Worm (Caenorhabditis elegans) whole organism, L3 larva: Measurements from ENCODE around the gene ptr-25.

Experiments
- R02D3.7 ChIP-seq: fragments of 150-350 bp; optimal IDR thresholded peaks from 2 replicates; lab custom pipeline; 2014; ENCODE audit warnings: missing biosample characterization, missing genetic modification characterization
- ZK546.5 ChIP-seq: sonication (generic microtip); optimal IDR thresholded peaks from 2 replicates; lab custom pipeline; 2017; ENCODE audit warnings: missing biosample characterization, missing genetic modification characterization
- aly-2 ChIP-seq: fragments of 150-350 bp; optimal IDR thresholded peaks from 2 replicates; lab custom pipeline; 2014; ENCODE audit warnings: missing biosample characterization, missing genetic modification characterization
- ama-1 ChIP-seq: fragments of 150-350 bp; optimal IDR thresholded peaks from 2 replicates; lab custom pipeline; 2018
- ceh-16 ChIP-seq: sonication (generic microtip); optimal IDR thresholded peaks from 2 replicates; lab custom pipeline; 2017; ENCODE audit warnings: missing biosample characterization, missing genetic modification characterization
- ceh-28 ChIP-seq: fragments of 150-350 bp; optimal IDR thresholded peaks from 2 replicates; lab custom pipeline; 2014; ENCODE audit warnings: missing biosample characterization, missing genetic modification reagents, missing genetic modification characterization
- ceh-82 ChIP-seq: fragments of 150-350 bp; optimal IDR thresholded peaks from 2 replicates; lab custom pipeline; 2014; ENCODE audit warnings: missing biosample characterization, missing genetic modification characterization
- ceh-9 ChIP-seq: sonication (generic microtip); optimal IDR thresholded peaks from 2 replicates; lab custom pipeline; 2018; ENCODE audit warnings: missing biosample characterization, missing genetic modification characterization
- daf-12 ChIP-seq: fragments of 150-350 bp; optimal IDR thresholded peaks from 2 replicates; lab custom pipeline; 2014; ENCODE audit warnings: missing biosample characterization, missing genetic modification reagents, missing genetic modification characterization
- egl-27 ChIP-seq: sonication (generic microtip); optimal IDR thresholded peaks from 4 replicates; lab custom pipeline; 2017; ENCODE audit warnings: missing biosample characterization, missing genetic modification reagents, missing genetic modification characterization
- egl-5 ChIP-seq: fragments of 150-350 bp; optimal IDR thresholded peaks from 2 replicates; lab custom pipeline; 2017; ENCODE audit warnings: missing biosample characterization, missing genetic modification reagents, missing genetic modification characterization, inconsistent platforms
- elt-2 ChIP-seq: sonication (generic microtip); optimal IDR thresholded peaks from 2 replicates; lab custom pipeline; 2016; ENCODE audit warnings: missing genetic modification reagents, mild to moderate bottlenecking, missing genetic modification characterization, missing compliant biosample characterization
- elt-3 ChIP-seq, 3 experiments: fragments of 150-350 bp in 1 of 3; sonication (generic microtip) in 2 of 3; optimal IDR thresholded peaks; 2 replicates in 2 of 3; 4 replicates in 1 of 3; lab custom pipeline; 2014 to 2017; ENCODE audit warnings: missing biosample characterization in 3 of 3, missing genetic modification characterization in 3 of 3
- fkh-10 ChIP-seq: sonication (generic microtip); optimal IDR thresholded peaks from 2 replicates; lab custom pipeline; 2017; ENCODE audit warnings: missing biosample characterization, missing genetic modification reagents, missing genetic modification characterization
- fkh-2 ChIP-seq: fragments of 150-350 bp; optimal IDR thresholded peaks from 2 replicates; lab custom pipeline; 2014; ENCODE audit warnings: missing biosample characterization, missing genetic modification reagents, missing genetic modification characterization
- fos-1 ChIP-seq: fragments of 150-350 bp; optimal IDR thresholded peaks from 2 replicates; lab custom pipeline; 2014; ENCODE audit warnings: missing biosample characterization, missing genetic modification characterization
- hmg-11 ChIP-seq: sonication (generic microtip); optimal IDR thresholded peaks from 2 replicates; lab custom pipeline; 2016; ENCODE audit warnings: missing genetic modification characterization, missing compliant biosample characterization
- jun-1 ChIP-seq: fragments of 150-350 bp; optimal IDR thresholded peaks from 2 replicates; lab custom pipeline; 2014; ENCODE audit warnings: missing biosample characterization, missing genetic modification reagents, missing genetic modification characterization
- lin-15B ChIP-seq: fragments of 150-350 bp; optimal IDR thresholded peaks from 2 replicates; lab custom pipeline; 2014; ENCODE audit warnings: missing biosample characterization, missing genetic modification characterization
- lin-39 ChIP-seq: fragments of 150-350 bp; optimal IDR thresholded peaks from 2 replicates; lab custom pipeline; 2018; ENCODE audit warnings: missing biosample characterization, missing genetic modification reagents, missing genetic modification characterization
- mdl-1 ChIP-seq: fragments of 150-350 bp; optimal IDR thresholded peaks from 2 replicates; lab custom pipeline; 2014; ENCODE audit warnings: missing biosample characterization, missing genetic modification characterization
- mml-1 ChIP-seq: fragments of 150-350 bp; sonication (generic microtip); optimal IDR thresholded peaks from 3 replicates; lab custom pipeline; 2014; ENCODE audit warnings: missing biosample characterization, missing genetic modification characterization
- nfya-1 ChIP-seq: sonication (generic microtip); optimal IDR thresholded peaks from 2 replicates; lab custom pipeline; 2017; ENCODE audit warnings: missing genetic modification characterization, mild to moderate bottlenecking, missing compliant biosample characterization, antibody characterized with exemption, moderate library complexity; ENCODE audit not compliant: insufficient read depth
- nhr-12 ChIP-seq: fragments of 150-350 bp; optimal IDR thresholded peaks from 2 replicates; lab custom pipeline; 2014; ENCODE audit warnings: missing biosample characterization, missing genetic modification characterization
- nhr-23 ChIP-seq: fragments of 150-350 bp; optimal IDR thresholded peaks from 2 replicates; lab custom pipeline; 2014; ENCODE audit warnings: missing biosample characterization, missing genetic modification reagents, missing genetic modification characterization
- nhr-237 ChIP-seq: fragments of 150-350 bp; optimal IDR thresholded peaks from 2 replicates; lab custom pipeline; 2014; ENCODE audit warnings: missing biosample characterization, missing genetic modification characterization
- nhr-25 ChIP-seq: sonication (generic microtip); optimal IDR thresholded peaks from 2 replicates; lab custom pipeline; 2017; ENCODE audit warnings: missing biosample characterization, missing genetic modification characterization
- nhr-28 ChIP-seq: fragments of 150-350 bp; optimal IDR thresholded peaks from 2 replicates; lab custom pipeline; 2014; ENCODE audit warnings: missing biosample characterization, missing genetic modification characterization
- nhr-43 ChIP-seq: sonication (generic microtip); optimal IDR thresholded peaks from 2 replicates; lab custom pipeline; 2016; ENCODE audit warnings: mild to moderate bottlenecking, missing genetic modification characterization, missing compliant biosample characterization; ENCODE audit not compliant: poor library complexity, severe bottlenecking
- nhr-67 ChIP-seq: fragments of 150-350 bp; optimal IDR thresholded peaks from 2 replicates; lab custom pipeline; 2014; ENCODE audit warnings: missing biosample characterization, missing genetic modification characterization
- nhr-76 ChIP-seq: fragments of 150-350 bp; sonication (generic microtip); optimal IDR thresholded peaks from 5 replicates; lab custom pipeline; 2014; ENCODE audit warnings: missing biosample characterization, missing genetic modification characterization
- pha-4 ChIP-seq: fragments of 150-350 bp; optimal IDR thresholded peaks from 2 replicates; lab custom pipeline; 2014; ENCODE audit warnings: missing biosample characterization, missing genetic modification reagents, missing genetic modification characterization
- pqm-1 ChIP-seq: fragments of 150-350 bp; optimal IDR thresholded peaks from 2 replicates; lab custom pipeline; 2017; ENCODE audit warnings: missing biosample characterization, missing genetic modification characterization, inconsistent platforms
- sea-2 ChIP-seq: fragments of 150-350 bp; sonication (generic microtip); optimal IDR thresholded peaks from 4 replicates; lab custom pipeline; 2014; ENCODE audit warnings: missing biosample characterization, missing genetic modification reagents, missing genetic modification characterization
- skn-1 ChIP-seq: fragments of 150-350 bp; optimal IDR thresholded peaks from 2 replicates; lab custom pipeline; 2014; ENCODE audit warnings: missing biosample characterization, missing genetic modification characterization
- snpc-4 ChIP-seq: fragments of 150-350 bp; optimal IDR thresholded peaks from 2 replicates; lab custom pipeline; 2014; ENCODE audit warnings: missing biosample characterization, missing genetic modification characterization
- tbx-2 ChIP-seq: sonication (generic microtip); optimal IDR thresholded peaks from 2 replicates; lab custom pipeline; 2016; ENCODE audit warnings: mild to moderate bottlenecking, missing genetic modification characterization, missing compliant biosample characterization
- unc-62 ChIP-seq: fragments of 150-350 bp; sonication (generic microtip); optimal IDR thresholded peaks from 4 replicates; lab custom pipeline; 2014; ENCODE audit warnings: missing biosample characterization, missing genetic modification reagents, missing genetic modification characterization
- zag-1 ChIP-seq: fragments of 150-350 bp; optimal IDR thresholded peaks from 2 replicates; lab custom pipeline; 2014; ENCODE audit warnings: missing biosample characterization, missing genetic modification characterization
- ztf-11 ChIP-seq: fragments of 150-350 bp; optimal IDR thresholded peaks from 2 replicates; lab custom pipeline; 2014; ENCODE audit warnings: missing biosample characterization, missing genetic modification characterization
- ztf-4 ChIP-seq: fragments of 150-350 bp; optimal IDR thresholded peaks from 2 replicates; lab custom pipeline; 2014; ENCODE audit warnings: missing biosample characterization, missing genetic modification characterization

ptr-25 gene

DNA sequence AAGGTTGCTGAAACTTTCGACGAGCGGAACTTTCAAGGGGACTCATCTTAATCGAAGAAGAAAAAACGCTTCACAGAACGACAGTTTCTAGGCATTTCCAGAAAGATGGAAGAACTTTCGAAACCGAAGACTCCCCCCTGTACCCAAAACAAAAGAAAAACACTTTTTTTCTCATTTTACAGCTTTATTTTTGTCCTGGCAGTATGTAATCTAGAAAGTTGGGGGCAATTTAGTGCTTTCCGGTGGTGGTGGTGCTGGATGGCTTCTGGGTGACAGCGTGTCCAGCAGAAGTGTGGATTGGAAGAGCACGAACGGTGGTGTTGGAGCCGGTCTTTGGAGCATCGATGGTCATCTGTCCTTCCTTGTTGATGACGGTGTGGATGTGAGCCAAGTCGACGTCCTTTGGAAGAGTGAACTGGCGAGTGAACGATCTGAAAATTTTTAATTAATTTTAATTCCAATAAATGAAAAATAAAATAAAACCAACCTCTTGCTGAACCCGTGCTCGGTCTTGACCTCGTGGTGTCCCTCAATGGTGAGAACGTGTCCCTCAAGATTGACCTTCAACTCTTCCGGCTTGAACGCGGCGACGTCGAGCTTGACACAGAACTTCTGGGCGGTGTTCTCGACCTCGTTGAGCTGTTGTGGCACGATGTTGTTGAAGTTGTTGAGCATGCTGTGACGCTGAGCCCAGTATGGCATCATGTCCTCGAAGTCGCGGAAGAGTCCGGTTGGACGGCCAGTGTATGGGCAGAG lies 18.2 kb downstream of the ptr-25 start:
- TF ChIP-seq elt-2 (no peak), egl-27 (no peak), jun-1 (tag; lab: Kevin White, UChicago) (no peak), skn-1 (no peak), ceh-82 (no peak), ceh-28 (tag; lab: Kevin White, UChicago) (no peak), mdl-1 (tag; lab: Kevin White, UChicago) (no peak), pqm-1 (tag; lab: Kevin White, UChicago) (no peak), egl-5 (tag; lab: Kevin White, UChicago) (no peak), sea-2 (no peak), unc-62 (GFP tag; lab: Kevin White, UChicago) (no peak), tbx-2 (tag; lab: Kevin White, UChicago) (no peak), pha-4 (tag; lab: Kevin White, UChicago) (no peak), fkh-10 (GFP tag; lab: Kevin White, UChicago) (no peak), nhr-12 (tag; lab: Kevin White, UChicago) (no peak), nhr-67 (no peak), fos-1 (no peak), nhr-43 (tag; lab: Kevin White, UChicago) (no peak)

DNA sequence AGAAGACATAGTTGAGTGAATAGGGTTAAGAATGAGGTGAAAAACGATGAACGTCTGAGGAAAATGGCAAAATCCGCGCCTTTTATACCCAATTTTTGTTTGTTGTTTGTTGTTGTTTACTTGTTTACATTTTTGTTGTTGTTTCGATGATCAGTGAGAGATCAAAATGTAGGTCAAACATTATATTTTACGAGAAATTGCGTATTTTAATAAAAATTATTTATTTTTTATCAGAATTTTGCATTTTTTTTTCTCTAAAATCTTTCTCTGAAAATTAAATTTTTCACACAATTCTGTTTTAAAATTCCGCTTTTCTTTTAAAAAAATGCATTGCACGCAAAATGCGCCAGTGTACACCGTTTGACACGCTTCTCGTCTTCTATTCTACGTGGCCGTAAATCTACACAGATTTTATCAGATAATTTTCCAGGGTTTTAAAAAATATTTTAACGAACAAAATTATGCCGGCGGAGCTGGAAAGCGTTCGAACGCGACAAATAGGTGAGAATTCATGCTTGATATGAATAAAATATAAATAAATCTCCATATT lies 18.9 kb downstream of the ptr-25 start, which contains the start of the genes sip-1 and sly-1:
TSS of gene sip-1 (minus strand) at position 103 of the 550 bp plus-strand sequence.
TSS of gene sly-1 (plus strand) at position 360 of the 550 bp plus-strand sequence.
- TF ChIP-seq ztf-11 (tag; lab: Kevin White, UChicago) (no peak), egl-5 (tag; lab: Kevin White, UChicago) (no peak), egl-27 (no peak), fkh-10 (GFP tag; lab: Kevin White, UChicago) (peak; percentile 26), nhr-237 (tag; lab: Kevin White, UChicago) (no peak), nfya-1 (tag; lab: Kevin White, UChicago) (peak; percentile 90), snpc-4 (tag; lab: Kevin White, UChicago) (peak; percentile 90), pqm-1 (tag; lab: Kevin White, UChicago) (peak; percentile 6), nhr-23 (tag; lab: Kevin White, UChicago) (peak; percentile 90), nhr-43 (tag; lab: Kevin White, UChicago) (peak; percentile 59), mml-1 (tag; lab: Kevin White, UChicago) (no peak), pha-4 (tag; lab: Kevin White, UChicago) (peak; percentile 93), aly-2 (no peak), ama-1 (lab: Kevin White, UChicago) (no peak), mdl-1 (tag; lab: Kevin White, UChicago) (no peak), ceh-16 (tag; lab: Kevin White, UChicago) (no peak), R02D3.7 (tag; lab: Kevin White, UChicago) (peak; percentile 86), nhr-25 (peak; percentile 35), ceh-9 (no peak), skn-1 (peak; percentile 67), hmg-11 (tag; lab: Kevin White, UChicago) (peak; percentile 70), ceh-28 (tag; lab: Kevin White, UChicago) (peak; percentile 40), elt-3 (tag; optimal IDR thresholded peaks at IDR 0.05; lab: Kevin White, UChicago) (no peak), daf-12 (tag; lab: Kevin White, UChicago) (no peak), lin-15B (tag; lab: Kevin White, UChicago) (peak; percentile 96), nhr-28 (no peak), fkh-2 (tag; lab: Kevin White, UChicago) (no peak), ZK546.5 (no peak), jun-1 (tag; lab: Kevin White, UChicago) (peak; percentile 75), elt-2 (peak; percentile 43), ztf-4 (tag; lab: Kevin White, UChicago) (no peak), nhr-12 (tag; lab: Kevin White, UChicago) (no peak), fos-1 (no peak), nhr-76 (tag; lab: Kevin White, UChicago) (no peak), zag-1 (tag; lab: Kevin White, UChicago) (no peak), unc-62 (GFP tag; lab: Kevin White, UChicago) (no peak), lin-39 (tag; lab: Kevin White, UChicago) (no peak), tbx-2 (tag; lab: Kevin White, UChicago) (peak; percentile 54)
